Fruit fly (Drosophila melanogaster) whole organism, pupa: ENCODE results near the gene snRNP-U1-C.

Source experiments
- CG12605 ChIP-seq: fragments of 200-800 bp; sonication (Bioruptor generic); IDR thresholded peaks from 2 replicates; pipeline ENCODE4 v1.3.6; 2022; ENCODE audit warnings: missing biosample characterization, missing genetic modification characterization
- CG13204 ChIP-seq: fragments of 200-800 bp; sonication (Bioruptor generic); optimal IDR thresholded peaks from 2 replicates; lab custom pipeline; 2018; ENCODE audit warnings: missing biosample characterization, mild to moderate bottlenecking, missing genetic modification characterization, moderate library complexity
- CG14655 ChIP-seq: fragments of 200-800 bp; sonication (Bioruptor generic); optimal IDR thresholded peaks from 3 replicates; lab custom pipeline; 2017; ENCODE audit warnings: mild to moderate bottlenecking, missing biosample characterization, missing genetic modification reagents, missing genetic modification characterization
- CG4496 ChIP-seq: fragments of 200-800 bp; sonication (Bioruptor generic); IDR thresholded peaks from 3 replicates; pipeline ENCODE4 v1.3.6; 2022; ENCODE audit warnings: missing biosample characterization, missing genetic modification characterization
- Pif1A ChIP-seq: fragments of 200-800 bp; sonication (Bioruptor generic); optimal IDR thresholded peaks from 3 replicates; lab custom pipeline; 2016; ENCODE audit warnings: missing biosample characterization, missing genetic modification characterization
- Pif1B ChIP-seq: fragments of 200-800 bp; sonication (Bioruptor generic); optimal IDR thresholded peaks from 3 replicates; lab custom pipeline; 2016; ENCODE audit warnings: missing biosample characterization, missing genetic modification characterization
- rn ChIP-seq: fragments of 200-800 bp; sonication (Bioruptor generic); IDR thresholded peaks from 2 replicates; pipeline ENCODE4 v1.3.6; 2022; ENCODE audit warnings: missing biosample characterization, missing genetic modification characterization

dm6 chr3R:18990514-18990913 lies 7.1 kb upstream of the snRNP-U1-C start:
- TF ChIP-seq CG4496 (GFP tag; lab: Robert Waterston, UW) (no peak), CG14655 (peak; percentile 79), CG12605 (GFP tag; lab: Robert Waterston, UW) (no peak), CG13204 (GFP tag; lab: Kevin White, UChicago) (no peak), Pif1B (GFP tag; lab: Kevin White, UChicago) (peak; percentile 47), rn (GFP tag; lab: Robert Waterston, UW) (no peak), Pif1A (peak; percentile 56)
